In genomic region chrIV:2801004-2801403, ce11 we compare ENCODE assay signal across 4 worm cellular contexts.
TF ChIP-seq lines count a peak whose summit lies in the region.

No protein-coding gene starts in this region.

TF ChIP-seq in whole organism, L2 larva, 48 proteins besides CTCF, POLR2A, EP300 and RAD21:
- peak; percentile 35 for TF ChIP-seq lin-13 (GFP tag; optimal IDR thresholded peaks at IDR 0.05; lab: Kevin White, UChicago)
- TF ChIP-seq snpc-4 (tag; optimal IDR thresholded peaks at IDR 0.05; lab: Kevin White, UChicago) = no peak
- TF ChIP-seq C34F6.9 (tag; optimal IDR thresholded peaks at IDR 0.05; lab: Kevin White, UChicago) = peak; percentile 10
- no peak for TF ChIP-seq ztf-1 (GFP tag; conservative IDR thresholded peaks at IDR 0.05; lab: Robert Waterston, UW)
- TF ChIP-seq lin-39 (tag; optimal IDR thresholded peaks at IDR 0.05; lab: Kevin White, UChicago) = no peak
- TF ChIP-seq lsy-2 (tag; optimal IDR thresholded peaks at IDR 0.05; lab: Kevin White, UChicago) = peak in 1 of 2 experiments; percentile 17
- peak; percentile 20 for TF ChIP-seq unc-55 (GFP tag; optimal IDR thresholded peaks at IDR 0.05; lab: Kevin White, UChicago)
TF ChIP-seq in whole organism, L2 larva: peak in this region for 4.

TF ChIP-seq in whole organism, L4 larva, 104 proteins besides CTCF, POLR2A, EP300 and RAD21 (continues in another document):
- TF ChIP-seq jun-1 (tag; optimal IDR thresholded peaks at IDR 0.05; lab: Kevin White, UChicago) = no peak
- peak; percentile 22 for TF ChIP-seq dpl-1 (GFP tag; optimal IDR thresholded peaks at IDR 0.05; lab: Kevin White, UChicago)
- TF ChIP-seq fos-1 (tag; optimal IDR thresholded peaks at IDR 0.05; lab: Kevin White, UChicago) = no peak
- peak in 1 of 2 experiments; percentile 24 for TF ChIP-seq lsy-2 (tag; optimal IDR thresholded peaks at IDR 0.05; lab: Kevin White, UChicago)
- TF ChIP-seq mdl-1 (tag; optimal IDR thresholded peaks at IDR 0.05; lab: Kevin White, UChicago) = no peak
- TF ChIP-seq ceh-82 (tag; optimal IDR thresholded peaks at IDR 0.05; lab: Kevin White, UChicago) = no peak
- no peak for TF ChIP-seq ceh-62 (tag; optimal IDR thresholded peaks at IDR 0.05; lab: Kevin White, UChicago)
- TF ChIP-seq dmd-6 (GFP tag; IDR thresholded peaks at IDR 0.05; lab: Robert Waterston, UW) = peak; percentile 36; the same call in 1 of the 2 replicates
- TF ChIP-seq spr-3 (GFP tag; optimal IDR thresholded peaks at IDR 0.05; lab: Kevin White, UChicago) = no peak
- no peak for TF ChIP-seq nhr-77 (tag; optimal IDR thresholded peaks at IDR 0.05; lab: Kevin White, UChicago)
- TF ChIP-seq attf-4 (tag; optimal IDR thresholded peaks at IDR 0.05; lab: Kevin White, UChicago) = no peak
- TF ChIP-seq ceh-44 (GFP tag; IDR thresholded peaks at IDR 0.05; lab: Robert Waterston, UW) = peak; percentile 66; the same call in 1 of the 2 replicates
- no peak for TF ChIP-seq nhr-76 (tag; optimal IDR thresholded peaks at IDR 0.05; lab: Kevin White, UChicago)
- TF ChIP-seq tra-1 (GFP tag; IDR thresholded peaks at IDR 0.05; lab: Robert Waterston, UW) = peak; percentile 28; the same call in 1 of the 2 replicates
- no peak for TF ChIP-seq ZK546.5 (tag; optimal IDR thresholded peaks at IDR 0.05; lab: Kevin White, UChicago)
- no peak for TF ChIP-seq zip-11 (GFP tag; IDR thresholded peaks at IDR 0.05; lab: Robert Waterston, UW)
- TF ChIP-seq D1046.2 (GFP tag; IDR thresholded peaks at IDR 0.05; lab: Robert Waterston, UW) = no peak
- TF ChIP-seq nhr-48 (tag; optimal IDR thresholded peaks at IDR 0.05; lab: Kevin White, UChicago) = no peak
- TF ChIP-seq pha-4 (GFP tag; IDR thresholded peaks at IDR 0.05; lab: Robert Waterston, UW) = peak; percentile 75
- TF ChIP-seq pha-4 (tag; optimal IDR thresholded peaks at IDR 0.05; lab: Kevin White, UChicago) = no peak
- no peak for TF ChIP-seq zip-2 (tag; optimal IDR thresholded peaks at IDR 0.05; lab: Kevin White, UChicago)
- no peak for TF ChIP-seq egl-27 (tag; optimal IDR thresholded peaks at IDR 0.05; lab: Kevin White, UChicago)
- no peak for TF ChIP-seq nhr-6 (tag; optimal IDR thresholded peaks at IDR 0.05; lab: Kevin White, UChicago)
- peak; percentile 44 for TF ChIP-seq gei-8 (GFP tag; optimal IDR thresholded peaks at IDR 0.05; lab: Kevin White, UChicago)
- no peak for TF ChIP-seq snpc-4 (tag; optimal IDR thresholded peaks at IDR 0.05; lab: Kevin White, UChicago)
- no peak for TF ChIP-seq ztf-11 (tag; optimal IDR thresholded peaks at IDR 0.05; lab: Kevin White, UChicago)
- TF ChIP-seq Y75B8A.6 (GFP tag; IDR thresholded peaks at IDR 0.05; lab: Robert Waterston, UW) = peak; percentile 41; the same call in 1 of the 2 replicates
- no peak for TF ChIP-seq nhr-102 (tag; optimal IDR thresholded peaks at IDR 0.05; lab: Kevin White, UChicago)
- peak; percentile 72; the same call in 1 of the 2 replicates for TF ChIP-seq zfp-3 (GFP tag; conservative IDR thresholded peaks at IDR 0.05; lab: Robert Waterston, UW)

TF ChIP-seq in whole organism, late embryonic, 69 proteins besides CTCF, POLR2A, EP300 and RAD21:
- TF ChIP-seq elt-4 (tag; optimal IDR thresholded peaks at IDR 0.05; lab: Kevin White, UChicago) (no peak), tbx-7 (tag; optimal IDR thresholded peaks at IDR 0.05; lab: Kevin White, UChicago) (no peak), hlh-30 (tag; optimal IDR thresholded peaks at IDR 0.05; lab: Kevin White, UChicago; ENCODE audit: insufficient read depth) (peak; percentile 54), pha-2 (tag; optimal IDR thresholded peaks at IDR 0.05; lab: Kevin White, UChicago) (no peak), ceh-24 (tag; optimal IDR thresholded peaks at IDR 0.05; lab: Kevin White, UChicago) (no peak), C08G9.2 (tag; optimal IDR thresholded peaks at IDR 0.05; lab: Kevin White, UChicago) (peak; percentile 15), ceh-14 (tag; optimal IDR thresholded peaks at IDR 0.05; lab: Kevin White, UChicago) (no peak), K02D7.2 (tag; optimal IDR thresholded peaks at IDR 0.05; lab: Kevin White, UChicago) (no peak), fax-1 (tag; optimal IDR thresholded peaks at IDR 0.05; lab: Kevin White, UChicago) (no peak), ahr-1 (tag; optimal IDR thresholded peaks at IDR 0.05; lab: Kevin White, UChicago) (no peak), ceh-19 (GFP tag; optimal IDR thresholded peaks at IDR 0.05; lab: Kevin White, UChicago) (no peak), F13H6.1 (tag; optimal IDR thresholded peaks at IDR 0.05; lab: Kevin White, UChicago) (no peak), madf-2 (tag; optimal IDR thresholded peaks at IDR 0.05; lab: Kevin White, UChicago) (no peak), ceh-9 (tag; optimal IDR thresholded peaks at IDR 0.05; lab: Kevin White, UChicago) (no peak)

TF ChIP-seq in whole organism, mixed stage, embryonic, 35 proteins besides CTCF, POLR2A, EP300 and RAD21:
- TF ChIP-seq lin-32 (GFP tag; optimal IDR thresholded peaks at IDR 0.05; lab: Kevin White, UChicago) (no peak), snpc-4 (tag; optimal IDR thresholded peaks at IDR 0.05; lab: Kevin White, UChicago) (no peak), unc-62 (GFP tag; optimal IDR thresholded peaks at IDR 0.05; lab: Kevin White, UChicago) (no peak), sptf-1 (tag; optimal IDR thresholded peaks at IDR 0.05; lab: Kevin White, UChicago) (peak; percentile 29), elt-3 (tag; optimal IDR thresholded peaks at IDR 0.05; lab: Kevin White, UChicago) (no peak), nhr-2 (tag; optimal IDR thresholded peaks at IDR 0.05; lab: Kevin White, UChicago) (no peak), ceh-39 (tag; optimal IDR thresholded peaks at IDR 0.05; lab: Kevin White, UChicago) (no peak), flh-1 (GFP tag; optimal IDR thresholded peaks at IDR 0.05; lab: Kevin White, UChicago) (no peak), ceh-83 (GFP tag; optimal IDR thresholded peaks at IDR 0.05; lab: Kevin White, UChicago) (peak; percentile 38), lsy-2 (tag; optimal IDR thresholded peaks at IDR 0.05; lab: Kevin White, UChicago) (no peak), zip-8 (tag; optimal IDR thresholded peaks at IDR 0.05; lab: Kevin White, UChicago) (no peak), ztf-11 (tag; optimal IDR thresholded peaks at IDR 0.05; lab: Kevin White, UChicago) (no peak), bed-3 (GFP tag; optimal IDR thresholded peaks at IDR 0.05; lab: Kevin White, UChicago) (peak; percentile 13), pha-4 (tag; optimal IDR thresholded peaks at IDR 0.05; lab: Kevin White, UChicago) (no peak), sem-2 (GFP tag; optimal IDR thresholded peaks at IDR 0.05; lab: Kevin White, UChicago) (no peak), elt-1 (tag; optimal IDR thresholded peaks at IDR 0.05; lab: Kevin White, UChicago; ENCODE audit: borderline replicate concordance, insufficient read depth) (no peak), cnd-1 (tag; optimal IDR thresholded peaks at IDR 0.05; lab: Kevin White, UChicago) (peak; percentile 33), ham-2 (GFP tag; optimal IDR thresholded peaks at IDR 0.05; lab: Kevin White, UChicago) (no peak), nhr-237 (tag; optimal IDR thresholded peaks at IDR 0.05; lab: Kevin White, UChicago) (no peak), M03D4.4 (tag; optimal IDR thresholded peaks at IDR 0.05; lab: Kevin White, UChicago) (no peak), unc-120 (tag; optimal IDR thresholded peaks at IDR 0.05; lab: Kevin White, UChicago; ENCODE audit: poor library complexity, severe bottlenecking) (peak; percentile 24), ceh-43 (GFP tag; optimal IDR thresholded peaks at IDR 0.05; lab: Kevin White, UChicago) (no peak), nhr-76 (tag; optimal IDR thresholded peaks at IDR 0.05; lab: Kevin White, UChicago) (no peak), mls-2 (tag; optimal IDR thresholded peaks at IDR 0.05; lab: Kevin White, UChicago) (no peak), drap-1 (GFP tag; optimal IDR thresholded peaks at IDR 0.05; lab: Kevin White, UChicago) (peak; percentile 18), unc-39 (tag; optimal IDR thresholded peaks at IDR 0.05; lab: Kevin White, UChicago) (no peak)
